Fruit fly (Drosophila melanogaster) whole organism, embryonic: ENCODE data around the gene CG13380.

Experiments
- Adf1 ChIP-seq: fragments of 200-800 bp; sonication (Bioruptor generic); IDR thresholded peaks from 2 replicates; pipeline ENCODE4 v1.3.6; 2022; ENCODE audit warnings: missing biosample characterization, missing genetic modification characterization
- Atf3 ChIP-seq: fragments of 200-800 bp; sonication (Bioruptor generic); optimal IDR thresholded peaks from 3 replicates; lab custom pipeline; 2016; ENCODE audit warnings: missing biosample characterization, missing genetic modification characterization
- Awh ChIP-seq: fragments of 200-800 bp; sonication (Bioruptor generic); IDR thresholded peaks from 2 replicates; pipeline ENCODE4, ENCODE4 v1.3.6; 2022; ENCODE audit warnings: missing biosample characterization, missing genetic modification characterization
- B-H2 ChIP-seq: fragments of 200-800 bp; sonication (Bioruptor generic); optimal IDR thresholded peaks from 2 replicates; lab custom pipeline; 2018; ENCODE audit warnings: missing biosample characterization, mild to moderate bottlenecking, missing genetic modification characterization
- Blimp-1 ChIP-seq: fragments of 200-800 bp; sonication (Bioruptor generic); optimal IDR thresholded peaks from 3 replicates; lab custom pipeline; 2018; ENCODE audit warnings: missing biosample characterization, missing genetic modification characterization, mild to moderate bottlenecking, moderate library complexity, missing genetic modification reagents
- BtbVII ChIP-seq: fragments of 200-800 bp; sonication (Bioruptor generic); optimal IDR thresholded peaks from 3 replicates; lab custom pipeline; 2017; ENCODE audit warnings: missing biosample characterization, mild to moderate bottlenecking, missing genetic modification characterization
- C15 ChIP-seq: fragments of 200-800 bp; sonication (Bioruptor generic); IDR thresholded peaks from 3 replicates; pipeline ENCODE4 v1.3.6; 2022; ENCODE audit warnings: missing biosample characterization, missing genetic modification characterization
- CG11398 ChIP-seq: fragments of 200-800 bp; sonication (Bioruptor generic); optimal IDR thresholded peaks from 2 replicates; lab custom pipeline; 2016; ENCODE audit warnings: missing biosample characterization, missing genetic modification characterization
- CG11696 ChIP-seq: fragments of 200-800 bp; sonication (Bioruptor generic); IDR thresholded peaks from 2 replicates; pipeline ENCODE4 v1.3.6; 2022; ENCODE audit warnings: missing biosample characterization, missing genetic modification characterization
- CG12104 ChIP-seq: fragments of 200-800 bp; sonication (Bioruptor generic); optimal IDR thresholded peaks from 3 replicates; lab custom pipeline; 2016; ENCODE audit warnings: missing biosample characterization, missing genetic modification characterization
- CG12155 ChIP-seq: fragments of 200-800 bp; sonication (Bioruptor generic); optimal IDR thresholded peaks from 3 replicates; lab custom pipeline; 2016; ENCODE audit warnings: missing biosample characterization, missing genetic modification characterization
- CG17802 ChIP-seq: fragments of 200-800 bp; sonication (Bioruptor generic); optimal IDR thresholded peaks from 2 replicates; lab custom pipeline; 2018; ENCODE audit warnings: missing biosample characterization, mild to moderate bottlenecking, missing genetic modification characterization, moderate library complexity
- CG18599 ChIP-seq: fragments of 200-800 bp; sonication (Bioruptor generic); optimal IDR thresholded peaks from 3 replicates; lab custom pipeline; 2017; ENCODE audit warnings: missing biosample characterization, missing genetic modification characterization, mild to moderate bottlenecking, moderate library complexity, missing genetic modification reagents
- CG2712 ChIP-seq: fragments of 200-800 bp; optimal IDR thresholded peaks from 3 replicates; lab custom pipeline; 2019; ENCODE audit warnings: missing biosample characterization, mild to moderate bottlenecking, missing genetic modification characterization, moderate library complexity
- CG2875 ChIP-seq: fragments of 200-800 bp; sonication (Bioruptor generic); optimal IDR thresholded peaks from 2 replicates; lab custom pipeline; 2017; ENCODE audit warnings: missing biosample characterization, mild to moderate bottlenecking, missing genetic modification characterization, missing genetic modification reagents
- CG31224 ChIP-seq: fragments of 200-800 bp; sonication (Bioruptor generic); IDR thresholded peaks from 2 replicates; pipeline ENCODE4 v1.3.6; 2022; ENCODE audit warnings: missing biosample characterization, missing genetic modification characterization
- CG31388 ChIP-seq: fragments of 200-800 bp; sonication (Bioruptor generic); optimal IDR thresholded peaks from 2 replicates; lab custom pipeline; 2016; ENCODE audit warnings: missing biosample characterization, missing genetic modification characterization
- CG43689 ChIP-seq: fragments of 200-800 bp; sonication (Bioruptor generic); IDR thresholded peaks from 2 replicates; pipeline ENCODE4 v1.3.6; 2022; ENCODE audit warnings: missing biosample characterization, missing genetic modification characterization
- CG5245 ChIP-seq: fragments of 200-800 bp; sonication (Bioruptor generic); optimal IDR thresholded peaks from 3 replicates; lab custom pipeline; 2016; ENCODE audit warnings: missing biosample characterization, missing genetic modification characterization
- CHES-1-like ChIP-seq: fragments of 200-800 bp; sonication (Bioruptor generic); optimal IDR thresholded peaks from 2 replicates; lab custom pipeline; 2016; ENCODE audit warnings: missing biosample characterization, missing genetic modification characterization
- Dbx ChIP-seq: fragments of 200-800 bp; sonication (Bioruptor generic); IDR thresholded peaks from 3 replicates; pipeline ENCODE4 v1.3.6; 2022; ENCODE audit warnings: missing biosample characterization, missing genetic modification characterization
- Dip3 ChIP-seq: fragments of 200-800 bp; sonication (Bioruptor generic); optimal IDR thresholded peaks from 3 replicates; lab custom pipeline; 2016; ENCODE audit warnings: missing biosample characterization, missing genetic modification characterization
- HLHmδ ChIP-seq: fragments of 200-800 bp; sonication (Bioruptor generic); optimal IDR thresholded peaks from 2 replicates; lab custom pipeline; 2018; ENCODE audit warnings: missing biosample characterization, mild to moderate bottlenecking, missing genetic modification characterization, moderate library complexity
- HmgD ChIP-seq: fragments of 200-800 bp; sonication (Bioruptor generic); optimal IDR thresholded peaks from 3 replicates; lab custom pipeline; 2016; ENCODE audit warnings: missing biosample characterization, missing genetic modification characterization
- Hr51 ChIP-seq, 2 experiments: fragments of 200-800 bp; sonication (Bioruptor generic); optimal IDR thresholded peaks; 2 replicates in 1 of 2; 3 replicates in 1 of 2; lab custom pipeline; 2016 to 2018; ENCODE audit warnings: missing biosample characterization in 2 of 2, missing genetic modification characterization in 2 of 2, mild to moderate bottlenecking in 1 of 2, moderate library complexity in 1 of 2
- Scr ChIP-seq: fragments of 200-800 bp; sonication (Bioruptor generic); IDR thresholded peaks from 2 replicates; pipeline ENCODE4 v1.3.6; 2022; ENCODE audit warnings: missing biosample characterization, missing genetic modification characterization; ENCODE audit not compliant: partially characterized antibody
- Sry-β ChIP-seq: fragments of 200-800 bp; sonication (Bioruptor generic); optimal IDR thresholded peaks from 2 replicates; lab custom pipeline; 2018; ENCODE audit warnings: missing biosample characterization, mild to moderate bottlenecking, missing genetic modification characterization, moderate library complexity
- Sry-δ ChIP-seq: fragments of 200-800 bp; sonication (Bioruptor generic); optimal IDR thresholded peaks from 2 replicates; lab custom pipeline; 2016; ENCODE audit warnings: missing biosample characterization, missing genetic modification characterization
- Stat92E ChIP-seq, 3 experiments: fragments of >200 bp in 2 of 3; fragments of 200-800 bp in 1 of 3; sonication (Bioruptor generic) in 1 of 3; optimal IDR thresholded peaks; 2 replicates each; lab custom pipeline; 2017 to 2019; ENCODE audit warnings: missing biosample characterization in 3 of 3, missing genetic modification characterization in 3 of 3, mild to moderate bottlenecking in 1 of 3, moderate library complexity in 1 of 3
- Trl ChIP-seq, 3 experiments: fragments of >200 bp in 2 of 3; fragments of 200-800 bp in 1 of 3; sonication (Bioruptor generic) in 1 of 3; optimal IDR thresholded peaks; 2 replicates in 1 of 3; 3 replicates in 2 of 3; lab custom pipeline; 2016 to 2017; ENCODE audit warnings: missing biosample characterization in 1 of 3, missing genetic modification characterization in 1 of 3
- Vsx1 ChIP-seq: fragments of 200-800 bp; sonication (Bioruptor generic); optimal IDR thresholded peaks from 2 replicates; lab custom pipeline; 2017; ENCODE audit warnings: missing biosample characterization, mild to moderate bottlenecking, missing genetic modification characterization, missing genetic modification reagents
- YL-1 ChIP-seq: fragments of 200-800 bp; sonication (Bioruptor generic); optimal IDR thresholded peaks from 3 replicates; lab custom pipeline; 2017; ENCODE audit warnings: missing biosample characterization, mild to moderate bottlenecking, missing genetic modification characterization
- ab ChIP-seq: fragments of 200-800 bp; sonication (Bioruptor generic); optimal IDR thresholded peaks from 2 replicates; lab custom pipeline; 2016; ENCODE audit warnings: missing biosample characterization, missing genetic modification characterization
- bigmax ChIP-seq: fragments of 200-800 bp; sonication (Bioruptor generic); optimal IDR thresholded peaks from 2 replicates; lab custom pipeline; 2018; ENCODE audit warnings: missing biosample characterization, mild to moderate bottlenecking, missing genetic modification characterization
- croc ChIP-seq: fragments of 200-800 bp; sonication (Bioruptor generic); conservative IDR thresholded peaks from 3 replicates; pipeline ENCODE4 v1.3.6; 2022; ENCODE audit warnings: missing biosample characterization, missing genetic modification characterization
- dpn ChIP-seq, 2 experiments: fragments of 200-800 bp; sonication (Bioruptor generic); optimal IDR thresholded peaks; 3 replicates each; lab custom pipeline; 2016; ENCODE audit warnings: missing biosample characterization in 2 of 2, missing genetic modification characterization in 2 of 2
- fd102C ChIP-seq: fragments of 200-800 bp; sonication (Bioruptor generic); optimal IDR thresholded peaks from 2 replicates; lab custom pipeline; 2018; ENCODE audit warnings: missing biosample characterization, mild to moderate bottlenecking, missing genetic modification characterization, moderate library complexity
- gem ChIP-seq: fragments of 200-800 bp; sonication (Bioruptor generic); optimal IDR thresholded peaks from 2 replicates; lab custom pipeline; 2019; ENCODE audit warnings: missing biosample characterization, mild to moderate bottlenecking, missing genetic modification characterization, moderate library complexity
- hb ChIP-seq: fragments of 200-800 bp; sonication (Bioruptor generic); IDR thresholded peaks from 3 replicates; pipeline ENCODE4 v1.3.6; 2022; ENCODE audit warnings: missing biosample characterization, missing genetic modification characterization; ENCODE audit not compliant: partially characterized antibody
- hkb ChIP-seq, 2 experiments: fragments of 200-800 bp in 1 of 2; fragments of >200 bp in 1 of 2; sonication (Bioruptor generic) in 1 of 2; IDR thresholded peaks in 1 of 2; optimal IDR thresholded peaks in 1 of 2; 2 replicates each; pipeline versions ENCODE4 v1.3.6 to Lab custom; 2017 to 2022; ENCODE audit warnings: missing biosample characterization in 1 of 2, missing genetic modification characterization in 1 of 2
- hth ChIP-seq: fragments of >200 bp; optimal IDR thresholded peaks from 2 replicates; lab custom pipeline; 2017; ENCODE audit warnings: inconsistent platforms
- jumu ChIP-seq: fragments of 200-800 bp; sonication (Bioruptor generic); optimal IDR thresholded peaks from 3 replicates; lab custom pipeline; 2016; ENCODE audit warnings: missing biosample characterization, missing genetic modification characterization
- mld ChIP-seq: fragments of 200-800 bp; sonication (Bioruptor generic); IDR thresholded peaks from 3 replicates; pipeline ENCODE4 v1.3.6; 2022; ENCODE audit warnings: missing biosample characterization, missing genetic modification characterization; ENCODE audit not compliant: partially characterized antibody
- nom ChIP-seq: fragments of 200-800 bp; sonication (Bioruptor generic); optimal IDR thresholded peaks from 2 replicates; lab custom pipeline; 2017; ENCODE audit warnings: missing biosample characterization, missing genetic modification characterization, mild to moderate bottlenecking, moderate library complexity, missing genetic modification reagents
- psq ChIP-seq: fragments of 200-800 bp; sonication (Bioruptor generic); optimal IDR thresholded peaks from 2 replicates; lab custom pipeline; 2017; ENCODE audit warnings: missing biosample characterization, missing genetic modification characterization
- sens-2 ChIP-seq: fragments of 200-800 bp; sonication (Bioruptor generic); IDR thresholded peaks from 2 replicates; pipeline ENCODE4 v1.3.6; 2022; ENCODE audit warnings: missing biosample characterization, missing genetic modification characterization
- tin ChIP-seq: fragments of 200-800 bp; sonication (Bioruptor generic); optimal IDR thresholded peaks from 3 replicates; lab custom pipeline; 2016; ENCODE audit warnings: missing biosample characterization, missing genetic modification characterization

CG13380 gene

DNA sequence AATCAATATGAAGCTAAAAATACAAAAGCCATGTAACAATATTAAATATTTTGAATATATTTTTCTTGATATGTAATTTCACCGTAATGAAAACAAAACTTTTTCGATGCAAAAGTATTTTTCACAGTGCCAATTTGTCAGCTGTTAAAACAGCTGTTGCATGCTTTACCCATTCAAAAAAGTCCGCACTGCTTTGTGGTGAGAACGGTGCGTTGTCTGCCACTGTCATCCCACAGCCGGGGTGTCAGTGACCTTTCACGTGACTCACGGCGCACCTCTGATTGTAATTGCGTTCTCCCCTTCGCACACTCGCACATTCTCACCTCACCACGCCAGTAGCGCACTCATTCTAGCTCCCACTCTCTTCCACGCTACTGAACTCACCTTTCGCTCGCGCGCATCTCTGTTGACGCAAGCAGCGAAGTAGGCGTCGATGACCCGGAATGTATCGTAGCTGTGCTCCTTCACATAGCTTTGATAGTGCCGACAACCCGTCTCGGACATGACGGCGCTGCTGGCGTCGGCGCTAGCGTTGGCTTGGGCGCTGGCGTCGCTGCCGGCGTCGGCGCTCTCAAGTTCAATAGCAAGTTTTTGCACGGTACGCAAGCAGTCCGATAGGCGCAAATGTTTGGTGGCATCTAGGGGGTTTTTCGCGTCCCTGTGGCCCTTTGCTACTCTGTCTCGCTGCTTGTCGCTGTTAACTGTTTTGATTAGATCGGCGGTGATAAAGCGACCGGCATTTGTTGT, 3.4 kb upstream of the CG13380 start (continued):
- no peak for TF ChIP-seq C15 (GFP tag; lab: Robert Waterston, UW)
- peak; percentile 32; the same call in 1 of the 2 replicates for TF ChIP-seq Awh (GFP tag; lab: Robert Waterston, UW)
- TF ChIP-seq psq (GFP tag; lab: Kevin White, UChicago): no peak
- peak; percentile 46 for TF ChIP-seq Sry-δ
- no peak for TF ChIP-seq CG31224 (GFP tag; lab: Robert Waterston, UW)
- TF ChIP-seq Dbx (GFP tag; lab: Robert Waterston, UW): peak; percentile 72
- TF ChIP-seq fd102C (GFP tag; lab: Kevin White, UChicago): no peak
- peak; percentile 14 for TF ChIP-seq CG17802 (tag; lab: Kevin White, UChicago)
- peak; percentile 40 for TF ChIP-seq HLHmδ
- TF ChIP-seq CG5245 (GFP tag; lab: Kevin White, UChicago): no peak
- peak; percentile 20 for TF ChIP-seq Dip3 (GFP tag; lab: Kevin White, UChicago)
- peak; percentile 38 for TF ChIP-seq CHES-1-like (GFP tag; lab: Kevin White, UChicago)
- TF ChIP-seq HmgD: no peak
- TF ChIP-seq mld (GFP tag; lab: Robert Waterston, UW): no peak
- no peak for TF ChIP-seq CG43689
- no peak for TF ChIP-seq CG2875 (GFP tag; lab: Kevin White, UChicago)
- peak; percentile 49 to 55 for TF ChIP-seq dpn (GFP tag; optimal IDR thresholded peaks at IDR 0.05; lab: Kevin White, UChicago)
- no peak for TF ChIP-seq CG12104 (GFP tag; lab: Kevin White, UChicago)
- peak; percentile 62 for TF ChIP-seq gem (tag; lab: Kevin White, UChicago)
- TF ChIP-seq CG31388 (GFP tag; lab: Kevin White, UChicago): no peak
- TF ChIP-seq sens-2 (GFP tag; lab: Robert Waterston, UW): 0 out of 2 replicates have a peak, but pooled peaks have one; percentile 22
- peak; percentile 59 for TF ChIP-seq Blimp-1
- peak in 1 of 3 experiments; percentile 53 for TF ChIP-seq Stat92E (GFP tag; optimal IDR thresholded peaks at IDR 0.05; lab: Kevin White, UChicago)
- TF ChIP-seq Scr (GFP tag; lab: Robert Waterston, UW): peak; percentile 75
- peak; percentile 36 for TF ChIP-seq nom (GFP tag; lab: Kevin White, UChicago)
- peak; percentile 1 for TF ChIP-seq tin (GFP tag; lab: Kevin White, UChicago)
- no peak for TF ChIP-seq ab (GFP tag; lab: Kevin White, UChicago)
- peak; percentile 4 for TF ChIP-seq CG11398 (GFP tag; lab: Kevin White, UChicago)
- TF ChIP-seq jumu (GFP tag; lab: Kevin White, UChicago): peak; percentile 25
- peak; percentile 64 for TF ChIP-seq CG18599
- TF ChIP-seq Sry-β (GFP tag; lab: Kevin White, UChicago): peak; percentile 91
- TF ChIP-seq CG11696: no peak
- TF ChIP-seq B-H2 (GFP tag; lab: Kevin White, UChicago): peak; percentile 15
- no peak for TF ChIP-seq croc (GFP tag; lab: Robert Waterston, UW)
- TF ChIP-seq hb (GFP tag; lab: Robert Waterston, UW): no peak
- TF ChIP-seq Atf3 (GFP tag; lab: Kevin White, UChicago): peak; percentile 55
- peak in 1 of 2 experiments; percentile 51 for TF ChIP-seq Hr51 (GFP tag; optimal IDR thresholded peaks at IDR 0.05; lab: Kevin White, UChicago)
- no peak for TF ChIP-seq BtbVII (GFP tag; lab: Kevin White, UChicago)
- TF ChIP-seq hkb (optimal IDR thresholded peaks at IDR 0.05; lab: Kevin White, UChicago): no peak
- TF ChIP-seq hkb (GFP tag; IDR thresholded peaks at IDR 0.05; lab: Robert Waterston, UW): 0 out of 2 replicates have a peak, but pooled peaks have one; percentile 18
- TF ChIP-seq Vsx1: no peak
- no peak for TF ChIP-seq YL-1 (GFP tag; lab: Kevin White, UChicago)
- no peak for TF ChIP-seq bigmax
- TF ChIP-seq hth (lab: Kevin White, UChicago): no peak
- TF ChIP-seq CG12155 (GFP tag; lab: Kevin White, UChicago): no peak
- TF ChIP-seq CG2712: peak; percentile 58
- peak; percentile 58 to 68 for TF ChIP-seq Trl (optimal IDR thresholded peaks at IDR 0.05; lab: Kevin White, UChicago)
- TF ChIP-seq Trl (GFP tag; optimal IDR thresholded peaks at IDR 0.05; lab: Kevin White, UChicago): peak; percentile 56
- peak; percentile 100 for TF ChIP-seq Adf1 (GFP tag; lab: Robert Waterston, UW)
